Fruit fly (Drosophila melanogaster) whole organism, prepupa: ENCODE data around the gene RanGAP.

Source experiments
- CG10631 ChIP-seq: fragments of 200-800 bp; sonication (Bioruptor generic); optimal IDR thresholded peaks from 2 replicates; lab custom pipeline; 2016; ENCODE audit warnings: missing biosample characterization, missing genetic modification characterization
- CG10669 ChIP-seq: fragments of 200-800 bp; sonication (Bioruptor generic); optimal IDR thresholded peaks from 3 replicates; lab custom pipeline; 2018; ENCODE audit warnings: missing biosample characterization, mild to moderate bottlenecking, missing genetic modification characterization, moderate library complexity
- CG8119 ChIP-seq: fragments of 200-800 bp; sonication (Bioruptor generic); IDR thresholded peaks from 3 replicates; pipeline ENCODE4 v1.3.6; 2022; ENCODE audit warnings: missing biosample characterization, missing genetic modification characterization
- Met ChIP-seq: fragments of 200-800 bp; sonication (Bioruptor generic); optimal IDR thresholded peaks from 3 replicates; lab custom pipeline; 2016; ENCODE audit warnings: missing biosample characterization, missing genetic modification characterization
- OdsH ChIP-seq: fragments of 200-800 bp; sonication (Bioruptor generic); optimal IDR thresholded peaks from 3 replicates; lab custom pipeline; 2016; ENCODE audit warnings: missing biosample characterization, missing genetic modification characterization

DNA sequence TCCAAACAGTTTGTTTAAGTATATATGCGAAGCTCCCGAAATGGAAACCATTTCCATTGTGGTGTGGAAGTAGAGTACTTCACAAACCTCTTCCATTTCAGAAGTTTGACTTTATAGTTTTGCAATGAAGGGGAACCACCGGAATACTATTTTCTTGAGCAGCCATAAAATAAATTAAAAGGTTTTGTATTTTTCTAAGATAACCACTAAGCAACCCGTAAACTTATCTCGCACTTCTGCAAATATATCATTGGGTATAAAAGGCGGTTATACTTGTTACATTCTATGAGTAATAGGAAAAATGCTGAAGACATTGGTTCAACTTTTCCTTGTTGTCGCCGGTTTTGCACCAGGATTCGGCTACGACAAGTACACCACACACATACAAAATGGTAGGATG is 23.7 kb upstream of the RanGAP start, which contains the start of gene lectin-37Da:
- no peak for TF ChIP-seq CG10631
- TF ChIP-seq Met, result no peak
- no peak for TF ChIP-seq OdsH (GFP tag; lab: Kevin White, UChicago)
- no peak for TF ChIP-seq CG8119 (GFP tag; lab: Robert Waterston, UW)
- no peak for TF ChIP-seq CG10669 (GFP tag; lab: Kevin White, UChicago)
